Fruit fly (Drosophila melanogaster): Measurements from ENCODE around the gene Vha36-3.
A peak's percentile ranks its signal among the peaks of the same experiment; 100 is the strongest.
"Not testable (repeated sequence)": the region's sequence is repeated elsewhere in the genome, so short reads cannot be mapped to it uniquely, and the experiment has no call there.

Gene Vha36-3

dm6 chrX:2580319-2581008 lies at the start of gene Vha36-3, which contains the start of gene AANATL7:
Gene Vha36-3 (minus strand): TSS chrX:2580560.
Gene AANATL7 (plus strand): TSS chrX:2580958.
- TF ChIP-seq CG17801 (GFP tag; optimal IDR thresholded peaks at IDR 0.05; ENCODE audit: partially characterized antibody), result no peak

- TF ChIP-seq CG17801 (GFP tag; optimal IDR thresholded peaks at IDR 0.05; ENCODE audit: partially characterized antibody), result no peak
Measured at dm6 chrX:2625009-2625408, 44.6 kb upstream of the Vha36-3 start.

dm6 chrX:2624525-2625006 lies 44.2 kb upstream of the Vha36-3 start, which contains the start of the genes brv3 and Pi4KIIIalpha:
Gene brv3 (minus strand): TSS chrX:2624575.
Gene Pi4KIIIalpha (plus strand): TSS chrX:2624804.
- no peak for TF ChIP-seq CG17801 (GFP tag; optimal IDR thresholded peaks at IDR 0.05; ENCODE audit: partially characterized antibody)

DNA sequence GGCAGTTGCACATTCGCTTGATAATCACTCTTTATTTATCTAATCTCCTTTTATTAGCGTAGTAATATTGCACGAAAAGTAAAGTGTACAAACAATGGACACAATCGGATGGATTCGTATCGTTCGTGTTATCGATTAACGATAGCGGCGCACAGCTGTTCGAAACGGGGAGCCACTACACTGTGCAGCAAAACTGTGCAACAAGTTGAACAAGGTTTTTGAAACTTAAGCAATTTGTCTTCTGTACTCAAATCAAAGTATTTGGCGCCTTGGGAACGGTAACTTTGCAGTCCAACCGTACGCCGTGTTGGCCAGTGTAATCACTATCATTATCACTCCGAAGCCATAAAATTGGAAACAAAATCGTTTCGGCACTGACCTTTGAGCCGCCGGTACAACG lies 39.3 kb upstream of the Vha36-3 start, which contains the start of the genes Tsp3A and Seipin:
Gene Tsp3A, minus strand, starts transcription at position 88 of the 400 bp plus-strand sequence.
Gene Seipin, plus strand, starts transcription at position 149 of the 400 bp plus-strand sequence.
- peak; percentile 82 for TF ChIP-seq CG17801 (GFP tag; optimal IDR thresholded peaks at IDR 0.05; ENCODE audit: partially characterized antibody)

DNA sequence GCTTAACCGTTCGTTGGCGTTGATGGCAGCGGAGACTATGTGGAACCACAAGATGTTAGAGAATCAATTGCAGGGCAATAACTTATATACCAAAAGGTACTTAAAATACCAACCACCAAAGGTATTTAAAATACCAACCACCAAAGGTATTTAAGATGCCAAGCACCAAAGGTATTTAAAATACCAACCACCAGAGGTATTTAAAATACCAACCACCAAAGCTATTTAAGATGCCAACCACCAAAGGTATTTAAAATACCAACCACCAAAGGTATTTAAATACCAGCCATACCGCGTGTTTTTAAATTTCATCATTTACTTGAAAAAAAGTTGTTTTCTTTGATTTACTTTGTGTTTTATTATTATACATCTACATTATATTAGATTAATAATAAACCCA lies 37.1 kb upstream of the Vha36-3 start:
- TF ChIP-seq CG17801 (GFP tag; optimal IDR thresholded peaks at IDR 0.05; ENCODE audit: partially characterized antibody), result no peak

- TF ChIP-seq CG17801 (GFP tag; optimal IDR thresholded peaks at IDR 0.05; ENCODE audit: partially characterized antibody), result not testable (repeated sequence)
Measured at dm6 chrX:2610236-2610635, 29.9 kb upstream of the Vha36-3 start, which contains the start of gene eIF3g1. Gene eIF3g1 (minus strand): TSS chrX:2610336.

DNA sequence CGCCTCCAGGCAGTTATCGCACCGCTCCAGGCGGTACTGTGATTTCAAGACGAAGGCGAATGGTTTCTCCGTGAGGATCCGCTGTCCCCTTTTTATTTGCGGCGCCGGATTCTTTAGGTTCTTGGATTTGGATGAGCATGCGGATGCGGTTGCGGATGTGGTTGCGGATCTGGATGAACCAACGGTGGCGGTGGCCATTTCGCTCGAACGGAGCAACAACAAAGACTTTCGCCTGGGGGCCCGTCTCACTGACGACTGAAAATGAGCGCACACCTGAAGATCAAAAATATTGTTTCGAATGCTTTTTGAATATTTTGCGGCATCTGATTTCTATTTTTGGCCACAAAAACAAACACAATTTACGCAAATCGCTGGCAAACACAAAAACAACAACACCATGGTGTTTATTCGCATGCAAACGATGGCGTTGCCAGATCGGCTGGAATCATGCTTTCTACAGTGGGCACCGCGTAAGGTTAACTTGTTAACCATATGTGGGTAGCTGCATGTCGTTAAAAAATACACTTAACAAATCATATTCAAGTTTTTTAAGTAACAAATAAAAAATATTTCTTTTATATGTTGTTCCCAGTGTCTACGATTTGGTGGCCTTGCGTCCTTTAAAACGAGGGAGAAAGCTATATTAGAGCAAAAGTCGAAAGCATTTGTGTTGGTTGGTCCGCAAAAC lies 28.3 kb upstream of the Vha36-3 start, which contains the start of gene Smyd3:
Gene Smyd3, minus strand, starts transcription at position 407 of the 688 bp plus-strand sequence.
- TF ChIP-seq CG17801 (GFP tag; optimal IDR thresholded peaks at IDR 0.05; ENCODE audit: partially characterized antibody), result peak; percentile 80

DNA sequence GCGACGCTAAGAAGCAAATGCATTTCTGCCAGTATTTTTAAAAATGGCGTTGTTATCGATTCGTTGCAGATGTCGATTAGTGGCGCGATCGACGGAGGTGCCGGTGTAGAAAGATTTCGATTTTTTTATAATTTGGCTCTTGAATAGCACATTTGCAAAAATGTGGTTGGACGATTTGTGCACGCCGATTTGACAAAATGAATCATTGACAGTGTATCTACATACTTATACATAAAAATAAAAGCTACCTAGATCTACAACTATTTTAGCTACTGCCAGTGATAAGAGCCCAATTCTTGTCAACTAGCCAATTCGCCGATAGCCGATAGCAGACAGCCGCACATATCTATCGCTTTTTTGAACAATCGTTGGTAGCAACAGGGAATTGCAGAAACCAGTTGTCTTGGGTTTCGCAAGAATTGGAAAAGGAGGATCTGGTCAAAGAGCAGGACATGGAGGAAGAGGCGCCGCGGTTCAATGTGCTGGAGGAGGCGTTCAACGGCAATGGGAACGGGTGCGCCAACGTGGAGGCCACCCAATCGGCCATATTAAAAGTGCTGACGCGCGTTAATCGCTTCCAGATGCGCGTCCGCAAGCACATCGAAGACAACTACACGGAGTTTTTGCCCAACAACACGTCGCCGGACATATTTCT lies 23.6 kb upstream of the Vha36-3 start, which contains the start of the genes Klp3A and Zw10:
Gene Klp3A, minus strand, starts transcription at position 202 of the 655 bp plus-strand sequence.
Gene Zw10, plus strand, starts transcription at position 347 of the 655 bp plus-strand sequence.
- peak; percentile 32 for TF ChIP-seq CG17801 (GFP tag; optimal IDR thresholded peaks at IDR 0.05; ENCODE audit: partially characterized antibody)

DNA sequence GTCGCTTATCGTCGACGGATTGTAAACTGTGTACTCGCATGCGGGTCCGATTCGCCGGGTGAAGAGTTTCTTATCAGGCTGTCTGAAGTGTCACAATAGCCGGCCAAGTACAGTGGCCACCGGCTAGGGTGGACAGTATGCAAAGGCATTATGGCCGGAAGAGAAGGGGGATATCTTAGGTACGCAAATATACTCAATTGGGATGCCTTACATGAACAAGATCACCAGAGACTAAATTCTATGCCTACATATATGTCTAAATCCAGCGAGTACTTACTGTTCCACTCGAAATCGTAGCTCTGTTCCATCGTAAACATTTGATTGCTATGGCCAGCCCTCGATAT lies 13.4 kb upstream of the Vha36-3 start:
- peak; percentile 77 for TF ChIP-seq CG17801 (GFP tag; optimal IDR thresholded peaks at IDR 0.05; ENCODE audit: partially characterized antibody)

dm6 chrX:2593094-2593752 lies 12.9 kb upstream of the Vha36-3 start:
- TF ChIP-seq CG17801 (GFP tag; optimal IDR thresholded peaks at IDR 0.05; ENCODE audit: partially characterized antibody), result no peak

DNA sequence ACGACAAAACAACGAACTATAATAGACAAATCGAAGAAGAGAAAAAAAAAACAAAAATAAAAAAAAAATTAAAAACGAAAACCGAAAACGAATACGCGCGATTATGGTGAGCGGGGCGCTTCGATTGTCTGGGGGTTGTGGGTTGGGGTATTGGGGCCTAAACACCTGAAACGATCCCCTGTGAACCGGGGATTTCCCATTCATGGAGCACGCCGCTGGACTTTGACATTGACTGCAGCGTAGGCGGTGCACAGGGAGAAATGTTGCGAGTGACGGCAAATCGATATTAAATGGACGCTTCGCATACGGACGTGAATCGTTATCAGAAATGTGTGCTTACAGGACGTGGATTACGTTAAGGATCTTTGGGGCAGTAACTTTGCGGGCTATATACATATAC lies 11.9 kb upstream of the Vha36-3 start:
- no peak for TF ChIP-seq CG17801 (GFP tag; optimal IDR thresholded peaks at IDR 0.05; ENCODE audit: partially characterized antibody)

dm6 chrX:2591315-2591999 lies 11.1 kb upstream of the Vha36-3 start:
- TF ChIP-seq CG17801 (GFP tag; optimal IDR thresholded peaks at IDR 0.05; ENCODE audit: partially characterized antibody), result no peak

DNA sequence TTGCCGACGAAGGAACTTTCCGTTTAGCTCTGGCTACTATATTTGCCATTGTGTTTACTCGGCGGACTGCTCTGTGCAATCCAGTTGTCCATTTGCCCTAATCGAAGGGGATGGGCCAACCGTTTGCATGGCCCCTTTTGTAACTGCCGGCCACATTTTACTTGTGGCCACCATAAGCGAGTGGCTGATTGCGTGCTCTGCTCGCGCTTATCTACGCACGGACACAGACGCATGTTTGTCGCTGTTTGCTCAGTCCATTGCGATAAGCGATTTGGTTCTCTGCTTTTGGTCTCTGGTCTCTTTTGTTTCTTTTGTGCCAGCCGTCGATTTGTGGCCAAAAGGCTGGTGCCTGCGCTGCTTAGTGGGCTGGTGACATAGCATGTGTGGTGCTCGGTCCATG lies 10.2 kb upstream of the Vha36-3 start:
- TF ChIP-seq CG17801 (GFP tag; optimal IDR thresholded peaks at IDR 0.05; ENCODE audit: partially characterized antibody), result no peak

DNA sequence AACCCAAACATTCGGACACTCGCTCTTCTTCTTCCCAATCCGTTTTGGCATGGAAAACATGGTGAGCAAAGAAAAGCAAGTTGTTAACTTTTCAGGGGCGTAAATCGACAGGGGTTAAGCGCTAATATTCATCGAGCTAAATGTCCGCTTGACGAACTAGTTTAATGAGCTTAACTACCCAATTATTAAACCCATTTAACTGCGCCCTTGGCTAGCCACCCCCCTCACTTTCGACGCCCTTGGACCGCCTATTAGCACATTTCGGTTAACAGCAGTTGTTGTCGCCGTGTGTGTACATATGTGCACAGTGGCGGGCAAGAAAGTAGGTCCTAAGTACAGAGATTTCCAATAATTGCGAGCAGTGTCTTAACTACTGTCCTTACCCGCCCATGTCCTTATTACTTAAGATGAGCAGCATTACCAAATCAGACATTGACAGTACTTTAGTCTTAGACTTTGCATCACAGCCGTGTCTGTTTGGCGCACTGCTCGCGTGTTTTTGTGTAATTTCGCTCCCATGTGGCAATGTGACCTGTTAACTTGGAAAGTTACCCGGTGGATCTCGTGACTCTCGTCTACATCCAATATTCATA lies 9.2 kb upstream of the Vha36-3 start:
- TF ChIP-seq CG17801 (GFP tag; optimal IDR thresholded peaks at IDR 0.05; ENCODE audit: partially characterized antibody), result peak; percentile 91
